Fruit fly (Drosophila melanogaster) whole organism, adult: ENCODE data around the gene CG14302.

Experiments used
- CG11617 ChIP-seq: fragments of 200-800 bp; sonication (Bioruptor generic); optimal IDR thresholded peaks from 2 replicates; lab custom pipeline; 2017; ENCODE audit warnings: mild to moderate bottlenecking, missing biosample characterization, missing genetic modification reagents, missing genetic modification characterization
- CG12768 ChIP-seq: fragments of 200-800 bp; sonication (Bioruptor generic); optimal IDR thresholded peaks from 2 replicates; lab custom pipeline; 2017; ENCODE audit warnings: missing biosample characterization, missing genetic modification characterization, mild to moderate bottlenecking, moderate library complexity, missing genetic modification reagents
- CG14711 ChIP-seq: fragments of 200-800 bp; sonication (Bioruptor generic); optimal IDR thresholded peaks from 2 replicates; lab custom pipeline; 2018; ENCODE audit warnings: missing biosample characterization, mild to moderate bottlenecking, missing genetic modification characterization, moderate library complexity
- CG1620 ChIP-seq: fragments of 200-800 bp; sonication (Bioruptor generic); optimal IDR thresholded peaks from 2 replicates; lab custom pipeline; 2016; ENCODE audit warnings: missing biosample characterization, missing genetic modification characterization
- CG33017 ChIP-seq: fragments of 200-800 bp; sonication (Bioruptor generic); optimal IDR thresholded peaks from 2 replicates; lab custom pipeline; 2018; ENCODE audit warnings: missing biosample characterization, mild to moderate bottlenecking, missing genetic modification characterization, moderate library complexity
- CG5204 ChIP-seq: fragments of 200-800 bp; sonication (Bioruptor generic); optimal IDR thresholded peaks from 2 replicates; lab custom pipeline; 2016; ENCODE audit warnings: missing biosample characterization, missing genetic modification characterization
- CG7045 ChIP-seq: fragments of 200-800 bp; sonication (Bioruptor generic); optimal IDR thresholded peaks from 2 replicates; lab custom pipeline; 2017; ENCODE audit warnings: missing biosample characterization, mild to moderate bottlenecking, missing genetic modification characterization
- CG7101 ChIP-seq: fragments of 200-800 bp; sonication (Bioruptor generic); optimal IDR thresholded peaks from 2 replicates; lab custom pipeline; 2018; ENCODE audit warnings: missing biosample characterization, mild to moderate bottlenecking, missing genetic modification characterization, moderate library complexity
- Clk ChIP-seq: fragments of 200-800 bp; sonication (Bioruptor generic); optimal IDR thresholded peaks from 2 replicates; lab custom pipeline; 2017; ENCODE audit warnings: missing biosample characterization, missing genetic modification characterization
- Crg-1 ChIP-seq: fragments of 200-800 bp; sonication (Bioruptor generic); optimal IDR thresholded peaks from 2 replicates; lab custom pipeline; 2016; ENCODE audit warnings: missing biosample characterization, missing genetic modification characterization
- Hr96 ChIP-seq: fragments of 200-800 bp; sonication (Bioruptor generic); optimal IDR thresholded peaks from 2 replicates; lab custom pipeline; 2016; ENCODE audit warnings: missing biosample characterization, missing genetic modification characterization
- Mnt ChIP-seq: fragments of 200-800 bp; sonication (Bioruptor generic); optimal IDR thresholded peaks from 2 replicates; lab custom pipeline; 2016; ENCODE audit warnings: missing biosample characterization, mild to moderate bottlenecking, missing genetic modification characterization
- bab1 ChIP-seq: fragments of 200-800 bp; sonication (Bioruptor generic); optimal IDR thresholded peaks from 3 replicates; lab custom pipeline; 2019; ENCODE audit warnings: missing biosample characterization, mild to moderate bottlenecking, missing genetic modification characterization, moderate library complexity
- cic ChIP-seq: fragments of 200-800 bp; sonication (Bioruptor generic); optimal IDR thresholded peaks from 2 replicates; lab custom pipeline; 2017; ENCODE audit warnings: missing biosample characterization, mild to moderate bottlenecking, missing genetic modification characterization, moderate library complexity
- cnc ChIP-seq, 2 experiments: fragments of >200 bp; optimal IDR thresholded peaks; 2 replicates each; lab custom pipeline; 2017
- kay ChIP-seq: fragments of 200-800 bp; sonication (Bioruptor generic); peaks from one replicate; lab custom pipeline; 2016; ENCODE audit warnings: missing biosample characterization, missing genetic modification characterization, borderline replicate concordance
- ovo ChIP-seq: fragments of 200-800 bp; sonication (Bioruptor generic); optimal IDR thresholded peaks from 2 replicates; lab custom pipeline; 2016; ENCODE audit warnings: missing biosample characterization, missing genetic modification characterization
- pad ChIP-seq: fragments of 200-800 bp; sonication (Bioruptor generic); optimal IDR thresholded peaks from 3 replicates; lab custom pipeline; 2017; ENCODE audit warnings: missing biosample characterization, missing genetic modification characterization, mild to moderate bottlenecking, moderate library complexity, missing genetic modification reagents
- tj ChIP-seq: fragments of 200-800 bp; sonication (Bioruptor generic); optimal IDR thresholded peaks from 3 replicates; lab custom pipeline; 2017; ENCODE audit warnings: missing biosample characterization, mild to moderate bottlenecking, missing genetic modification characterization, moderate library complexity
- toe ChIP-seq: fragments of 200-800 bp; sonication (Bioruptor generic); optimal IDR thresholded peaks from 2 replicates; lab custom pipeline; 2016; ENCODE audit warnings: missing biosample characterization, missing genetic modification characterization

The CG14302 gene

DNA sequence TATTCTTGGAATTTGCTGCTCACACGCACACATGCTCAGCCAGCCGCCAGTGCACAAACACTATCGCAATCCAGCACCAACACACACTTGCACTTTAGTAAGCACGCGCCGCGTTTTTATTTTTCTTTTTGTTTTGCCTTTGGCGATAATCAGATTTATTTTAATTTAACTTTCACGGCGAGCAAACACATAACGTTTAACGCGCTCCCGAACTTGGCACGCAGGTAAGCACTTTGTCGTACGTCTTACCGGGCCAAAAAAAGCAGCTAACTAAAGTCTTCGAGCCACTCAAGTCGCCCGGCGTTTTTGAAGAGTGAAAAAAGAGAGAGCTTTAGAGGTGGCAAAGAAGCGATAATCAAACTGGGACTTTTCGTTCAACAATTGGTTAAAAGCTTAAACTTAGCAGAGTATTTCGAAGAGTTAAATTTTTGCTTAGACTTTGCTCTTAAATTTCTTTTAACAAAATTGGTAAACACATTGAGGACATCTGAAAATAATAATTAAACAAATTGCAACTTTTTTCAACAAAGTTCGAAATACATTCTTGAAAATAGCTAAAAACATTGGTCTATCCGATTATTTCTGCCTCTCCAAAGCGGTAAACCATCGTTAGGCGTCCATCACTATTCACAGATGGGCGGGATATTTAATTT, 10.9 kb downstream of the CG14302 start, which contains the start of gene Mekk1:
Mekk1 (minus strand) TSS at position 325 of the 653 bp plus-strand sequence.
- TF ChIP-seq Mnt (GFP tag; lab: Kevin White, UChicago) (peak; percentile 72), Hr96 (GFP tag; lab: Kevin White, UChicago) (peak; percentile 83), bab1 (peak; percentile 72), CG11617 (GFP tag; lab: Kevin White, UChicago) (peak; percentile 50), CG5204 (GFP tag; lab: Kevin White, UChicago) (peak; percentile 74), toe (peak; percentile 88), Clk (peak; percentile 51), Crg-1 (GFP tag; lab: Kevin White, UChicago) (peak; percentile 71), pad (GFP tag; lab: Kevin White, UChicago) (peak; percentile 44), CG33017 (tag; lab: Kevin White, UChicago) (no peak), tj (no peak), CG12768 (GFP tag; lab: Kevin White, UChicago) (peak; percentile 66), ovo (GFP tag; lab: Kevin White, UChicago) (no peak), CG1620 (GFP tag; lab: Kevin White, UChicago) (peak; percentile 61), kay (GFP tag; lab: Kevin White, UChicago) (no peak), cnc (optimal IDR thresholded peaks at IDR 0.05; lab: Kevin White, UChicago) (no peak), CG7045 (GFP tag; lab: Kevin White, UChicago) (peak; percentile 58), CG7101 (tag; lab: Kevin White, UChicago) (peak; percentile 84), cic (peak; percentile 8), CG14711 (peak; percentile 56)

DNA sequence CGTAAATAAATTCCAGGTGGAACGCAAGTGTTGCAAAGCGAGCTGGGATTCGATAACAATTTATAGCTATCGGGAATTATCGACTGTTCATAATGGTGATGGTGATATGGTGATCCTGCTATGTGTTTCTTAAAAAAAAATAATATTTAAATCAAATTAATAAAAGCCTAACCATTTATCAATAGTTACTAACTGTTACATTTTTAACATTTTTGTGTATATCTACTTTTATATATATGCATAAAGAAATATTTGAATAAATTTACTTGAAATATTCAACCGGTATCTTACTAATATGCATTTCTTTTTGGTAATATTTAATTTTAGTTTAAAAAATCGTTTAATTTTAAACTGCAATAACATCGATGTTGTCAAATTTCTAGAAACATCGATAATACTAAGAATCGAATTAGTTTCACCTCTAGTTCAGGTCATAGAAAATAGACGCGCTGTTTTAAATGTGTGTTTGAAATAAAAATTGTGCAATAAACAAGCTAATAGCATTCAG, 13.5 kb downstream of the CG14302 start, which contains the start of the genes PGS1 and gwl:
PGS1 (minus strand) TSS at position 81 of the 508 bp plus-strand sequence.
gwl (plus strand) TSS at position 410 of the 508 bp plus-strand sequence.
- TF ChIP-seq Clk = no peak
- no peak for TF ChIP-seq Hr96 (GFP tag; lab: Kevin White, UChicago)
- peak; percentile 76 for TF ChIP-seq toe
- TF ChIP-seq ovo (GFP tag; lab: Kevin White, UChicago) = peak; percentile 1
- no peak for TF ChIP-seq cnc (optimal IDR thresholded peaks at IDR 0.05; lab: Kevin White, UChicago)
- TF ChIP-seq tj = peak; percentile 47
- TF ChIP-seq CG12768 (GFP tag; lab: Kevin White, UChicago) = peak; percentile 53
- peak; percentile 78 for TF ChIP-seq CG11617 (GFP tag; lab: Kevin White, UChicago)
- peak; percentile 44 for TF ChIP-seq pad (GFP tag; lab: Kevin White, UChicago)
- peak; percentile 68 for TF ChIP-seq CG5204 (GFP tag; lab: Kevin White, UChicago)
- TF ChIP-seq cic = no peak
- TF ChIP-seq CG7045 (GFP tag; lab: Kevin White, UChicago) = peak; percentile 70
- peak; percentile 59 for TF ChIP-seq CG33017 (tag; lab: Kevin White, UChicago)
- peak; percentile 78 for TF ChIP-seq CG14711
- TF ChIP-seq CG7101 (tag; lab: Kevin White, UChicago) = peak; percentile 81
- peak; percentile 51 for TF ChIP-seq Crg-1 (GFP tag; lab: Kevin White, UChicago)
- TF ChIP-seq bab1 = peak; percentile 53
- TF ChIP-seq kay (GFP tag; lab: Kevin White, UChicago) = no peak
- TF ChIP-seq Mnt (GFP tag; lab: Kevin White, UChicago) = peak; percentile 55
- peak; percentile 72 for TF ChIP-seq CG1620 (GFP tag; lab: Kevin White, UChicago)

DNA sequence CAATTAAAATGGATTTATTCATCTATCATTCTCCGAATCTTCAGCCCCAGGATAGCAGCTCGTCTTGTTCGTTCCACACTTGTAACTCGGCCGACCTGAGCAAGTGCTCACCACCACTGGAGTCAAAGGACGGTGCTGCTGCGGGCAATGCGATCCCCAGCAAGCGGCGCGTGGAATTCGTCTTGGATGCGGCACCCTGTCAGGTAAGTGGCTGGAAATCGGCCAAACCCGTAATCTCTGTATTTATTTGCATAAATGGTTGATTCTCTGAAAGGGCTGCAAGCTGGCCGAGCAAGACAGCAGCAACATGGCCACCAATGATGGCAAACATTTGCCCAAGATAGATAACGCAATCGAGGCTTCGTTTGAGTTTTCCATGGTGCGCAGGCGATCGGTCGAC, 15.6 kb downstream of the CG14302 start:
- TF ChIP-seq CG1620 (GFP tag; lab: Kevin White, UChicago) = no peak
- no peak for TF ChIP-seq CG33017 (tag; lab: Kevin White, UChicago)
- TF ChIP-seq pad (GFP tag; lab: Kevin White, UChicago) = no peak

DNA sequence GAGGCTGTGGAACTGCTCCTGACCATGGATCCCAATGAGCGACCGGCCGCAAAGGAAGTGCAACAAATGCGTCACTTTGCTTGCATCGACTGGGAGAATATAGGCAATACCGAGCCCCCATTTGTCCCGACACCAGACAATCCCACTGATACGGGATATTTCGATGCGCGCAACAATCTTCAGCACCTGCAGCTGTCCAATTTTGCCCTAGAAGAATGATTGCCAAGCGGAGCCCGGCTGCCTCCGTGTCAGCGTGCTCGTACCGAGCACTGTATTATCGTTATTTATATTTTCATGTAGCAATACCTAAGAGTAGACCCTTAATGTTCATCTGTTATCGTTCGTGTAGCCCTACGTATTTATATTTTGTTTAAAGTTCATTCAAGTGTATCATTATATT, 17.3 kb downstream of the CG14302 start:
- no peak for TF ChIP-seq CG14711
- TF ChIP-seq toe = no peak
- TF ChIP-seq Crg-1 (GFP tag; lab: Kevin White, UChicago) = no peak
- no peak for TF ChIP-seq Hr96 (GFP tag; lab: Kevin White, UChicago)
- TF ChIP-seq CG7101 (tag; lab: Kevin White, UChicago) = no peak
- no peak for TF ChIP-seq bab1
- TF ChIP-seq cnc (optimal IDR thresholded peaks at IDR 0.05; lab: Kevin White, UChicago) = no peak
- TF ChIP-seq cic = no peak
- TF ChIP-seq CG1620 (GFP tag; lab: Kevin White, UChicago) = no peak

DNA sequence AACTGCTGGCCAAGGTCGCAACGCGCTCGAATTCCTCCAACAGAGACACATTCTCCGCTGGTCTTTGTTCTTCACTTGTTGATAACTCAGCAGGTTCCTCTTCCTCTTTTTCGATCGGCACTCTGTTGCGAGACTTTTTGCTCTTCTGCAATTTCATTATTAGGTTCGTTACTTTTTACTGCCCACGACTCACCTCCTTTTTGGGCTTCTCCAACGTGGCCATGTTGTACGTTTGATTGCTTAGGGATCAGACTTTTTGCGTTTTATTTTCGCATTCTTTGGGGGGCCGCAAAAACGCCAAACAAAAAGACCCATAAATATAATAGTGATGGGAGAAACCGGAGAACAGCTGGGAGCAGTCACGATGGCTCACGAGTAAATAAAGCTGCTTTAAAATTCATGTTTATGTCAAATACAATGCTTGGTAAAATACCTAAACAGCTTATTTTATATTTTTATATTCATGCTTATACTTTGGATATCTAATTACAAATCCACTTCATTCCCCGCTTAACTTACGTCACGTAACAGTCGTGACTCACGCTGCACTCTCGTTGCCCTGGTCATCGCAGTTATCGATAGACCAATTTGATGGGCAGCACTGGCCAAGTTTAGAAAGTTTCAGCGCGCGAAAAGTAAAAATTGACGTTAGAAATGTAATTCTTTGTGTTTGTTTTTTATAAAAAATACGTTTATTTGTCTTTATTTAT, 26.2 kb downstream of the CG14302 start, which contains the start of gene Epg5:
Epg5 (minus strand) TSS at position 326 of the 710 bp plus-strand sequence.
- peak; percentile 61 for TF ChIP-seq CG33017 (tag; lab: Kevin White, UChicago)
- peak; percentile 76 for TF ChIP-seq Crg-1 (GFP tag; lab: Kevin White, UChicago)
- TF ChIP-seq toe = peak; percentile 87
- TF ChIP-seq Clk = peak; percentile 16
- TF ChIP-seq CG12768 (GFP tag; lab: Kevin White, UChicago) = peak; percentile 47
- TF ChIP-seq pad (GFP tag; lab: Kevin White, UChicago) = peak; percentile 45
- TF ChIP-seq CG7045 (GFP tag; lab: Kevin White, UChicago) = peak; percentile 71
- TF ChIP-seq bab1 = peak; percentile 78
- no peak for TF ChIP-seq kay (GFP tag; lab: Kevin White, UChicago)
- TF ChIP-seq ovo (GFP tag; lab: Kevin White, UChicago) = peak; percentile 26
- peak; percentile 70 for TF ChIP-seq CG11617 (GFP tag; lab: Kevin White, UChicago)
- peak; percentile 64 for TF ChIP-seq CG14711
- peak; percentile 75 for TF ChIP-seq Hr96 (GFP tag; lab: Kevin White, UChicago)
- TF ChIP-seq CG5204 (GFP tag; lab: Kevin White, UChicago) = peak; percentile 78
- TF ChIP-seq tj = peak; percentile 59
- no peak for TF ChIP-seq cnc (optimal IDR thresholded peaks at IDR 0.05; lab: Kevin White, UChicago)
- TF ChIP-seq Mnt (GFP tag; lab: Kevin White, UChicago) = peak; percentile 66
- peak; percentile 65 for TF ChIP-seq CG7101 (tag; lab: Kevin White, UChicago)
- peak; percentile 80 for TF ChIP-seq CG1620 (GFP tag; lab: Kevin White, UChicago)
- TF ChIP-seq cic = peak; percentile 17
